Worm (Caenorhabditis elegans): Measurements from ENCODE around the gene T01C3.11.

The T01C3.11 gene

DNA sequence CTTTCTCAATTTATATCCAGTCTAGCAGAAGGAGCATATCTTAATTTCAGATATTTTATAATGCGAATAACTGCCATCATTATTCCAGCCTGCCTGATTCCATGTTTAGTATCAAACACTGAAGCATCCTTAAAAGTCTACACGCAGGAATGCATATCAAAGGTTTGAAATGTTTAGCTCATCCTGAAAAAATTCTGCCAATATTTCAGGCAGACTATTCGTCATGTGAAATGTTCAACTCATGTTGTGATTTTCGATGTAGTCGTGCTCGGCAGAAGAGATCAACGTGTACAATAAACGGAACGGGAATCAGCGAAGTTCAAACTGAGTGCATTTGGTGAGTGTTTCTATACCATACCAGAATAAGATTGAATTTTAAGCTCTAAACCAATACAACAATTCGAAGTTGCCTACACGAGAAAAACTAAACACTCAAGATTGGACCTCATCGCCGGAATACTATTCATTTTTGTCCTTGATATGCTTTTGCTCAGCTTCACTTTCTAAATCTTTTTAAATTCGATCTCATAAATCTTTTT is at the start of gene T01C3.11:
Gene T01C3.11 (plus strand): TSS at position 51 of the 539 bp plus-strand sequence.
- TF ChIP-seq pes-1 (GFP tag; IDR thresholded peaks at IDR 0.05): no peak
- TF ChIP-seq F13C5.2 (tag; optimal IDR thresholded peaks at IDR 0.05): no peak
- no peak for TF ChIP-seq ets-7 (tag; optimal IDR thresholded peaks at IDR 0.05)
- no peak for TF ChIP-seq aly-1 (tag; optimal IDR thresholded peaks at IDR 0.05)
- TF ChIP-seq ceh-36 (tag; optimal IDR thresholded peaks at IDR 0.05): no peak
- no peak for TF ChIP-seq hnd-1 (tag; optimal IDR thresholded peaks at IDR 0.05)
- no peak for TF ChIP-seq sea-1 (GFP tag; conservative IDR thresholded peaks at IDR 0.05)
- TF ChIP-seq scrt-1 (GFP tag; IDR thresholded peaks at IDR 0.05): no peak
- no peak for TF ChIP-seq hmg-4 (GFP tag; optimal IDR thresholded peaks at IDR 0.05)
- no peak for TF ChIP-seq B0310.2 (tag; optimal IDR thresholded peaks at IDR 0.05)
- no peak for TF ChIP-seq flt-1 (GFP tag; IDR thresholded peaks at IDR 0.05)
- TF ChIP-seq tra-4 (tag; optimal IDR thresholded peaks at IDR 0.05): no peak
- no peak for TF ChIP-seq hmbx-1 (tag; optimal IDR thresholded peaks at IDR 0.05)
- TF ChIP-seq tbx-11 (GFP tag; IDR thresholded peaks at IDR 0.05): no peak
- no peak for TF ChIP-seq ceh-13 (GFP tag; optimal IDR thresholded peaks at IDR 0.05)

DNA sequence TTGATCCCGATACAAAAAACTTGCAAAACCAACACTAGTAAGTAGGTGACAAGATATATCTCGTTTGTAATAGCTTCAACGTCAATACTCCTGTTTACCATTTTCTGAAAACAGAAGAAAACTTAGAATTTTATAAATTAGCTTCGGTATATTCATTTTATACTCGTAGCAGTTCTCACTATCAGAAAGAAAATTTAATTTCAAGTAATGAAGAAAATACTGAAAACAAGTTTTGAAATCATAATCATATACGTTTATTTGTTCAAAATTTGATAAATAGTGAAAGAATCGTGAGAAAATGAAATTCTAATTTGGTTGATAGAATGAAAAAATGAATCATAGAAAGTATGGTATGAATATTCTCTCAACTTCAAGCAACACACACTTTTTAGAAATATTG is 44.7 kb upstream of the T01C3.11 start, which contains the start of gene C30G7.5:
Gene C30G7.5 (minus strand): TSS at position 101 of the 400 bp plus-strand sequence.
- TF ChIP-seq pes-1 (GFP tag; IDR thresholded peaks at IDR 0.05) (no peak), tbx-11 (GFP tag; IDR thresholded peaks at IDR 0.05) (no peak), aly-1 (tag; optimal IDR thresholded peaks at IDR 0.05) (no peak), hmg-4 (GFP tag; optimal IDR thresholded peaks at IDR 0.05) (no peak), flt-1 (GFP tag; IDR thresholded peaks at IDR 0.05) (no peak), tbx-37 (GFP tag; conservative IDR thresholded peaks at IDR 0.05) (no peak), F13C5.2 (tag; optimal IDR thresholded peaks at IDR 0.05) (no peak)

DNA sequence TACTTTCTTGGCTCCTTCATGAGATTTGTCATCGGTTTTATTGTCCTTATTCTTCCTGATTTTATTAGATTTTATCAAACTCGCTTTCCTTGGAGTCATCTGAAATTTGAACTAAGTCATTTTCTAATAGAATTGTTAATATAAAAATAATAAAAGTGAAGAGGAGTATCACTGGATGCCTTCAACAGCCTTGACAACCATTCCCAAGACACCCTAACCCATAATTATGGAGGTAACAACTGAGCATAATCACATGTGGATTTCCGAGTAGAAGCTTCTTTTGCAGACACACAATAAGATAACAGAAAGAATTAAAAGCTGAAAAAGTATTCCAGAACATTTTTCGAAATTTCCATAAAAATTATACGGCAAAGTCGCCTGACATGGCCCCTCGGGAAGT is 43.7 kb upstream of the T01C3.11 start, which contains the start of gene F02D8.9:
Gene F02D8.9 (minus strand): TSS at position 101 of the 400 bp plus-strand sequence.
- TF ChIP-seq ceh-13 (GFP tag; optimal IDR thresholded peaks at IDR 0.05) (no peak), ets-7 (tag; optimal IDR thresholded peaks at IDR 0.05) (no peak), ceh-36 (tag; optimal IDR thresholded peaks at IDR 0.05) (no peak), tbx-37 (GFP tag; conservative IDR thresholded peaks at IDR 0.05) (no peak), B0310.2 (tag; optimal IDR thresholded peaks at IDR 0.05) (no peak), flt-1 (GFP tag; IDR thresholded peaks at IDR 0.05) (no peak), hmg-4 (GFP tag; optimal IDR thresholded peaks at IDR 0.05) (no peak), scrt-1 (GFP tag; IDR thresholded peaks at IDR 0.05) (no peak)

DNA sequence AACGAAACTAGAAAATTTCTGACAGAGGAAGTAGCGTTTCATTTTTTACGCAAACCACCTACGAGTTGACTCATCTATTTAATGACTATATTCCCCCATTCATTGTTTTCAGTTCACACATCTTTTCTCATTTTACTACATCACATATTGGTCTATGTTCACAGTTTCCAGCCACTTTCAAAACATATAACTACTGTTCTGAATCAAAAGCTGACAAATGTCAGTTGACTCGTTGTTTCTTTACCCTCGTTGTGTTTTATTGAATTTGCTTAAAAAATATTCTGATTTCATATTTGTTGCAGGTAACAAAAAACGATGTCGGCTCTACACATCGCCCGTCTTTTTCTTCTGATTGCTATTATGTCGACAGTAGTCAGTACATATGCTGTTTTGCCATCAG is 28.2 kb upstream of the T01C3.11 start, which contains the start of gene nlp-59:
Gene nlp-59 (plus strand): TSS at position 301 of the 400 bp plus-strand sequence.
- TF ChIP-seq ceh-13 (GFP tag; optimal IDR thresholded peaks at IDR 0.05) (no peak), tbx-11 (GFP tag; IDR thresholded peaks at IDR 0.05) (no peak), hnd-1 (tag; optimal IDR thresholded peaks at IDR 0.05) (no peak), ama-1 (optimal IDR thresholded peaks at IDR 0.05) (no peak)

DNA sequence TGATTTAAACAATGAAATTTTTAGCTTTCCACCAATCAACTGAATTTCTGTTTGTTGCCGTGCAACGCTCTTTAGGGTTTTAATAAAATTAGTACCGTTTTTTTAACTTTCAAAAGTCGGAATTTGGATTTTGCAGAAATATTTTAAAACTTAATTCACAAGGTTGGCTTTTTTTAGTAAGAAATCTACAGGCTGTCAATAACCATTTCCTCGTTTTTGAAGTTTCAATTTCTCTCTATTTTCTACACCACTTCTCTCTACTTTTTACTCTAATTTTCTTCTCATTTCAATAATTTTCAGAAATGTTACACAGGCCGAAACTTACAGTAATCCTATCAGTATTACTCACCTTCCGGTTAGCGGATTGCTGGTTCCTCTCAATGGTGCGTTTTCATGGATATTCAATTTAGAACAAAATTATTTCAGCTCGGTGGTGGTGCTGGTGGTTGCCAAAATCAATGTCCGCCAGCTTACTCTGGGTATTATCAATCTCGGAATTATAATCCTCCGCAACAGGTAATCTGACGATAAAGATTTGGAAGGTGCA is 21.1 kb upstream of the T01C3.11 start, which contains the start of the genes grd-12 and F02D8.1:
Gene grd-12 (plus strand): TSS at position 301 of the 547 bp plus-strand sequence.
Gene F02D8.1 (minus strand): TSS at position 497 of the 547 bp plus-strand sequence.
- TF ChIP-seq F13C5.2 (tag; optimal IDR thresholded peaks at IDR 0.05): no peak
- no peak for TF ChIP-seq ceh-13 (GFP tag; optimal IDR thresholded peaks at IDR 0.05)
- TF ChIP-seq ama-1 (optimal IDR thresholded peaks at IDR 0.05): no peak
- no peak for TF ChIP-seq hmg-4 (GFP tag; optimal IDR thresholded peaks at IDR 0.05)
- no peak for TF ChIP-seq scrt-1 (GFP tag; IDR thresholded peaks at IDR 0.05)
- no peak for TF ChIP-seq ceh-36 (tag; optimal IDR thresholded peaks at IDR 0.05)
- no peak for TF ChIP-seq aly-1 (tag; optimal IDR thresholded peaks at IDR 0.05)
- no peak for TF ChIP-seq tbx-11 (GFP tag; IDR thresholded peaks at IDR 0.05)
- no peak for TF ChIP-seq pes-1 (GFP tag; IDR thresholded peaks at IDR 0.05)
- no peak for TF ChIP-seq sea-1 (GFP tag; conservative IDR thresholded peaks at IDR 0.05)
- no peak for TF ChIP-seq flt-1 (GFP tag; IDR thresholded peaks at IDR 0.05)
- no peak for TF ChIP-seq ets-7 (tag; optimal IDR thresholded peaks at IDR 0.05)
- no peak for TF ChIP-seq tbx-37 (GFP tag; conservative IDR thresholded peaks at IDR 0.05)
- TF ChIP-seq B0310.2 (tag; optimal IDR thresholded peaks at IDR 0.05): no peak
- TF ChIP-seq hnd-1 (tag; optimal IDR thresholded peaks at IDR 0.05): no peak
- no peak for TF ChIP-seq tra-4 (tag; optimal IDR thresholded peaks at IDR 0.05)
- TF ChIP-seq hmbx-1 (tag; optimal IDR thresholded peaks at IDR 0.05): no peak

DNA sequence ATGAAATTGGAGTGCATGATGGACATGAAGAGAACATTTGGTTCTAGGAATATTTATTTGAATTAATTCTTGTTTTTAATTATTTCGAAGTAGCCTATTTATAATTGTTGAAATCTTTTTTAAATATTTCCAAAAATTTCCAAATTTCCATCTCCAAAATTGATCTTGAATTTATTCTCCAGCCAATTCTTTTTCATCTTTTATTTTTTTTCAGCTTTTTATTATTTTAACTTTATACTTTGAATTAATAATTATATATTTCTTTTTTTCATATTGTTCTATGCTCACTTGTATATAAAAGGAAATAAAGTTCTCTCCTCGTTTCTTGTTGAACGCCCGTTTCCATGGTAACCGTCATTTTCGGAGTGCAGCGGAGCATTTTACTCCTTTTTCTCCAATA is 19.4 kb upstream of the T01C3.11 start, which contains the start of gene xbx-1:
Gene xbx-1 (plus strand): TSS at position 301 of the 400 bp plus-strand sequence.
- TF ChIP-seq hmg-4 (GFP tag; optimal IDR thresholded peaks at IDR 0.05) (no peak), F13C5.2 (tag; optimal IDR thresholded peaks at IDR 0.05) (no peak), scrt-1 (GFP tag; IDR thresholded peaks at IDR 0.05) (no peak), tbx-11 (GFP tag; IDR thresholded peaks at IDR 0.05) (no peak), ets-7 (tag; optimal IDR thresholded peaks at IDR 0.05) (no peak), hmbx-1 (tag; optimal IDR thresholded peaks at IDR 0.05) (no peak), flt-1 (GFP tag; IDR thresholded peaks at IDR 0.05) (no peak)

DNA sequence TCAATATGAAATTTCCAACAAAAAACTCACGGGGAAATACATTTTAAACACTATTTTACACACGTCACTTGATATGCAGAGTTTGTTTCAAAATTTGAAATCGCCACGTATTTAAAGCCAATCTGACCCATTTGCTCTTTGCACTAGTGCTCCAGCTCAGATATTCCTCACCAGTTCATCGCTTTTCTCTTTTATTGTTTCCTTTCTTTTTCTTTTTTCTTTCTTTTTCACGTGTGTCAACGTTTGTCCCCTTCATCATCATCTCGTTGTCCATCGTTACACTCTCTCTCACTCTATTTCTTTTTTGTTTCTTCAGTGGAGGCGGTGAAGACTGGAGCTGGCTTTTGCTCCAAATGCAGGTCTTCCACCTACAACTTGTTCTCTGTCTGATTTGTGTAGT is 14.7 kb upstream of the T01C3.11 start, which contains the start of gene F02D8.4:
Gene F02D8.4 (plus strand): TSS at position 301 of the 400 bp plus-strand sequence.
- no peak for TF ChIP-seq ceh-13 (GFP tag; optimal IDR thresholded peaks at IDR 0.05)
- no peak for TF ChIP-seq tra-4 (tag; optimal IDR thresholded peaks at IDR 0.05)
- TF ChIP-seq hnd-1 (tag; optimal IDR thresholded peaks at IDR 0.05): no peak
- TF ChIP-seq hmg-4 (GFP tag; optimal IDR thresholded peaks at IDR 0.05): no peak
- TF ChIP-seq hmbx-1 (tag; optimal IDR thresholded peaks at IDR 0.05): no peak
- no peak for TF ChIP-seq ama-1 (optimal IDR thresholded peaks at IDR 0.05)
- TF ChIP-seq B0310.2 (tag; optimal IDR thresholded peaks at IDR 0.05): no peak
- no peak for TF ChIP-seq flt-1 (GFP tag; IDR thresholded peaks at IDR 0.05)
- TF ChIP-seq tbx-37 (GFP tag; conservative IDR thresholded peaks at IDR 0.05): no peak
- no peak for TF ChIP-seq aly-1 (tag; optimal IDR thresholded peaks at IDR 0.05)
- no peak for TF ChIP-seq pes-1 (GFP tag; IDR thresholded peaks at IDR 0.05)
- TF ChIP-seq scrt-1 (GFP tag; IDR thresholded peaks at IDR 0.05): no peak
- no peak for TF ChIP-seq F13C5.2 (tag; optimal IDR thresholded peaks at IDR 0.05)
- no peak for TF ChIP-seq ceh-36 (tag; optimal IDR thresholded peaks at IDR 0.05)

Data from whole organism, early embryonic.